Fruit fly (Drosophila melanogaster) whole organism, embryonic: ENCODE data around the gene IscU.

Source experiments
- B-H2 ChIP-seq: fragments of 200-800 bp; sonication (Bioruptor generic); optimal IDR thresholded peaks from 2 replicates; lab custom pipeline; 2018; ENCODE audit warnings: missing biosample characterization, mild to moderate bottlenecking, missing genetic modification characterization
- CG10462 ChIP-seq: fragments of 200-800 bp; sonication (Bioruptor generic); optimal IDR thresholded peaks from 2 replicates; lab custom pipeline; 2016; ENCODE audit warnings: missing biosample characterization, missing genetic modification characterization
- CG10565 ChIP-seq: fragments of 200-800 bp; sonication (Bioruptor generic); optimal IDR thresholded peaks from 3 replicates; lab custom pipeline; 2016; ENCODE audit warnings: missing biosample characterization, mild to moderate bottlenecking, missing genetic modification characterization
- CG11723 ChIP-seq: fragments of 200-800 bp; sonication (Bioruptor generic); optimal IDR thresholded peaks from 2 replicates; lab custom pipeline; 2017; ENCODE audit warnings: missing biosample characterization, mild to moderate bottlenecking, missing genetic modification characterization
- CG1603 ChIP-seq: fragments of 200-800 bp; sonication (Bioruptor generic); optimal IDR thresholded peaks from 2 replicates; lab custom pipeline; 2019; ENCODE audit warnings: missing biosample characterization, mild to moderate bottlenecking, missing genetic modification characterization, moderate library complexity
- CG16863 ChIP-seq: fragments of 200-800 bp; sonication (Bioruptor generic); optimal IDR thresholded peaks from 3 replicates; lab custom pipeline; 2016; ENCODE audit warnings: missing biosample characterization, missing genetic modification characterization
- CG17385 ChIP-seq: fragments of 200-800 bp; sonication (Bioruptor generic); optimal IDR thresholded peaks from 3 replicates; lab custom pipeline; 2018; ENCODE audit warnings: missing biosample characterization, mild to moderate bottlenecking, missing genetic modification characterization
- CG1792 ChIP-seq: fragments of 200-800 bp; sonication (Bioruptor generic); optimal IDR thresholded peaks from 2 replicates; lab custom pipeline; 2016; ENCODE audit warnings: missing biosample characterization, missing genetic modification characterization
- CG18262 ChIP-seq: fragments of 200-800 bp; optimal IDR thresholded peaks from 3 replicates; lab custom pipeline; 2019; ENCODE audit warnings: missing biosample characterization, mild to moderate bottlenecking, missing genetic modification characterization, moderate library complexity
- CG2199 ChIP-seq: fragments of 200-800 bp; sonication (Bioruptor generic); IDR thresholded peaks from 3 replicates; pipeline ENCODE4 v1.3.6; 2022; ENCODE audit warnings: missing biosample characterization, missing genetic modification characterization
- CG31224 ChIP-seq: fragments of 200-800 bp; sonication (Bioruptor generic); IDR thresholded peaks from 2 replicates; pipeline ENCODE4 v1.3.6; 2022; ENCODE audit warnings: missing biosample characterization, missing genetic modification characterization
- CG34422 ChIP-seq: fragments of 200-800 bp; sonication (Bioruptor generic); IDR thresholded peaks from 3 replicates; pipeline ENCODE4 v1.3.6; 2022; ENCODE audit warnings: missing biosample characterization, missing genetic modification characterization
- CG3995 ChIP-seq: fragments of 200-800 bp; sonication (Bioruptor generic); optimal IDR thresholded peaks from 3 replicates; lab custom pipeline; 2016; ENCODE audit warnings: missing biosample characterization, missing genetic modification characterization
- CG5180 ChIP-seq: fragments of 200-800 bp; sonication (Bioruptor generic); optimal IDR thresholded peaks from 3 replicates; lab custom pipeline; 2017; ENCODE audit warnings: missing biosample characterization, missing genetic modification characterization, mild to moderate bottlenecking, moderate library complexity, missing genetic modification reagents
- CG6791 ChIP-seq: fragments of 200-800 bp; sonication (Bioruptor generic); IDR thresholded peaks from 3 replicates; pipeline ENCODE4 v1.3.6; 2022; ENCODE audit warnings: missing biosample characterization, missing genetic modification characterization; ENCODE audit not compliant: partially characterized antibody
- CG7987 ChIP-seq: fragments of 200-800 bp; sonication (Bioruptor generic); optimal IDR thresholded peaks from 2 replicates; lab custom pipeline; 2018; ENCODE audit warnings: missing biosample characterization, mild to moderate bottlenecking, missing genetic modification characterization, moderate library complexity
- CG8359 ChIP-seq: fragments of 200-800 bp; sonication (Bioruptor generic); optimal IDR thresholded peaks from 2 replicates; lab custom pipeline; 2017; ENCODE audit warnings: missing biosample characterization, mild to moderate bottlenecking, missing genetic modification characterization, borderline replicate concordance
- CG8478 ChIP-seq: fragments of >200 bp; optimal IDR thresholded peaks from 2 replicates; lab custom pipeline; 2018
- CG9727 ChIP-seq: fragments of 200-800 bp; sonication (Bioruptor generic); optimal IDR thresholded peaks from 3 replicates; lab custom pipeline; 2017; ENCODE audit warnings: missing biosample characterization, mild to moderate bottlenecking, missing genetic modification characterization
- CG9817 ChIP-seq: fragments of 200-800 bp; sonication (Bioruptor generic); optimal IDR thresholded peaks from 2 replicates; lab custom pipeline; 2018; ENCODE audit warnings: missing biosample characterization, mild to moderate bottlenecking, missing genetic modification characterization, moderate library complexity
- Dad ChIP-seq: fragments of 200-800 bp; sonication (Bioruptor generic); optimal IDR thresholded peaks from 3 replicates; lab custom pipeline; 2016; ENCODE audit warnings: missing biosample characterization, missing genetic modification characterization
- Dek ChIP-seq: fragments of 200-800 bp; sonication (Bioruptor generic); optimal IDR thresholded peaks from 3 replicates; lab custom pipeline; 2019; ENCODE audit warnings: missing biosample characterization, mild to moderate bottlenecking, missing genetic modification characterization, moderate library complexity
- Ets97D ChIP-seq: fragments of 200-800 bp; sonication (Bioruptor generic); optimal IDR thresholded peaks from 3 replicates; lab custom pipeline; 2016; ENCODE audit warnings: missing biosample characterization, missing genetic modification characterization
- HLH3B ChIP-seq: fragments of 200-800 bp; sonication (Bioruptor generic); IDR thresholded peaks from 2 replicates; pipeline ENCODE4 v1.3.6; 2022; ENCODE audit warnings: missing biosample characterization, missing genetic modification characterization
- Hand ChIP-seq: fragments of 200-800 bp; sonication (Bioruptor generic); optimal IDR thresholded peaks from 2 replicates; lab custom pipeline; 2017; ENCODE audit warnings: mild to moderate bottlenecking, missing biosample characterization, missing genetic modification reagents, missing genetic modification characterization
- Med ChIP-seq: fragments of 200-800 bp; sonication (Bioruptor generic); peaks from one replicate; lab custom pipeline; 2016; ENCODE audit warnings: missing biosample characterization, missing genetic modification characterization, mild to moderate bottlenecking, inconsistent platforms, moderate library complexity
- Mes4 ChIP-seq: fragments of 200-800 bp; sonication (Bioruptor generic); optimal IDR thresholded peaks from 2 replicates; lab custom pipeline; 2016; ENCODE audit warnings: missing biosample characterization, missing genetic modification characterization
- Myb ChIP-seq: fragments of 200-800 bp; sonication (Bioruptor generic); optimal IDR thresholded peaks from 2 replicates; lab custom pipeline; 2016; ENCODE audit warnings: missing biosample characterization, missing genetic modification characterization
- Sin3A ChIP-seq: fragments of >200 bp; optimal IDR thresholded peaks from 2 replicates; lab custom pipeline; 2018
- Taf1 ChIP-seq: fragments of 200-800 bp; sonication (Bioruptor generic); IDR thresholded peaks from 2 replicates; pipeline ENCODE4 v1.3.6; 2022; ENCODE audit warnings: missing biosample characterization, missing genetic modification characterization
- ase ChIP-seq: fragments of 200-800 bp; sonication (Bioruptor generic); IDR thresholded peaks from 3 replicates; pipeline ENCODE4 v1.3.6; 2022; ENCODE audit warnings: missing biosample characterization, missing genetic modification characterization
- ash1 ChIP-seq: fragments of 200-800 bp; sonication (Bioruptor generic); optimal IDR thresholded peaks from 2 replicates; lab custom pipeline; 2018; ENCODE audit warnings: missing biosample characterization, mild to moderate bottlenecking, missing genetic modification characterization
- br ChIP-seq: fragments of >200 bp; optimal IDR thresholded peaks from 2 replicates; lab custom pipeline; 2017
- corto ChIP-seq: fragments of 200-800 bp; sonication (Bioruptor generic); optimal IDR thresholded peaks from 2 replicates; lab custom pipeline; 2016; ENCODE audit warnings: missing biosample characterization, mild to moderate bottlenecking, missing genetic modification characterization, moderate library complexity
- dimm ChIP-seq: fragments of 200-800 bp; sonication (Bioruptor generic); IDR thresholded peaks from 2 replicates; pipeline ENCODE4 v1.3.6; 2022; ENCODE audit warnings: missing biosample characterization, missing genetic modification characterization
- disco-r ChIP-seq: fragments of 200-800 bp; sonication (Bioruptor generic); optimal IDR thresholded peaks from 2 replicates; lab custom pipeline; 2016; ENCODE audit warnings: missing biosample characterization, missing genetic modification characterization
- dmrt11E ChIP-seq: fragments of 200-800 bp; sonication (Bioruptor generic); optimal IDR thresholded peaks from 3 replicates; lab custom pipeline; 2018; ENCODE audit warnings: missing biosample characterization, mild to moderate bottlenecking, missing genetic modification characterization, moderate library complexity
- dmrt99B ChIP-seq: fragments of 200-800 bp; sonication (Bioruptor generic); optimal IDR thresholded peaks from 2 replicates; lab custom pipeline; 2018; ENCODE audit warnings: missing biosample characterization, mild to moderate bottlenecking, missing genetic modification characterization, moderate library complexity
- exex ChIP-seq: fragments of 200-800 bp; sonication (Bioruptor generic); optimal IDR thresholded peaks from 4 replicates; lab custom pipeline; 2018; ENCODE audit warnings: missing biosample characterization, mild to moderate bottlenecking, missing genetic modification characterization, moderate library complexity
- fd64A ChIP-seq: fragments of 200-800 bp; sonication (Bioruptor generic); optimal IDR thresholded peaks from 3 replicates; lab custom pipeline; 2018; ENCODE audit warnings: missing biosample characterization, mild to moderate bottlenecking, missing genetic modification characterization
- fd96Cb ChIP-seq: fragments of 200-800 bp; sonication (Bioruptor generic); optimal IDR thresholded peaks from 2 replicates; lab custom pipeline; 2018; ENCODE audit warnings: missing biosample characterization, mild to moderate bottlenecking, missing genetic modification characterization, moderate library complexity
- gce ChIP-seq: fragments of 200-800 bp; sonication (Bioruptor generic); IDR thresholded peaks from 3 replicates; pipeline ENCODE4 v1.3.6; 2022; ENCODE audit warnings: missing biosample characterization, missing genetic modification characterization
- gfzf ChIP-seq: fragments of 200-800 bp; sonication (Bioruptor generic); optimal IDR thresholded peaks from 2 replicates; lab custom pipeline; 2016; ENCODE audit warnings: missing biosample characterization, mild to moderate bottlenecking, missing genetic modification characterization, moderate library complexity
- her ChIP-seq: fragments of 200-800 bp; sonication (Bioruptor generic); optimal IDR thresholded peaks from 2 replicates; lab custom pipeline; 2016; ENCODE audit warnings: missing biosample characterization, missing genetic modification characterization
- oc ChIP-seq: fragments of 200-800 bp; sonication (Bioruptor generic); optimal IDR thresholded peaks from 2 replicates; lab custom pipeline; 2018; ENCODE audit warnings: missing biosample characterization, mild to moderate bottlenecking, missing genetic modification characterization, moderate library complexity
- slbo ChIP-seq: fragments of 200-800 bp; sonication (Bioruptor generic); IDR thresholded peaks from 2 replicates; pipeline ENCODE4 v1.3.6; 2022; ENCODE audit warnings: missing biosample characterization, missing genetic modification characterization
- sob ChIP-seq: fragments of 200-800 bp; sonication (Bioruptor generic); IDR thresholded peaks from 2 replicates; pipeline ENCODE4 v1.3.6; 2022; ENCODE audit warnings: missing biosample characterization, missing genetic modification characterization
- ssp ChIP-seq: fragments of 200-800 bp; sonication (Bioruptor generic); IDR thresholded peaks from 2 replicates; pipeline ENCODE4 v1.3.6; 2022; ENCODE audit warnings: missing biosample characterization, missing genetic modification characterization
- stc ChIP-seq: fragments of 200-800 bp; sonication (Bioruptor generic); IDR thresholded peaks from 2 replicates; pipeline ENCODE4 v1.3.6; 2022; ENCODE audit warnings: missing biosample characterization, missing genetic modification characterization
- vfl ChIP-seq: fragments of 200-800 bp; sonication (Bioruptor generic); optimal IDR thresholded peaks from 2 replicates; lab custom pipeline; 2016; ENCODE audit warnings: missing biosample characterization, missing genetic modification characterization
- vnd ChIP-seq: fragments of 200-800 bp; sonication (Bioruptor generic); IDR thresholded peaks from 3 replicates; pipeline ENCODE4 v1.3.6; 2022; ENCODE audit warnings: missing biosample characterization, missing genetic modification characterization; ENCODE audit not compliant: partially characterized antibody
- yki ChIP-seq: fragments of >200 bp; optimal IDR thresholded peaks from 3 replicates; lab custom pipeline; 2018
- z ChIP-seq: fragments of 200-800 bp; sonication (Bioruptor generic); IDR thresholded peaks from 3 replicates; pipeline ENCODE4 v1.3.6; 2022; ENCODE audit warnings: missing biosample characterization, missing genetic modification characterization

Gene IscU

dm6 chr3R:8808518-8808921 is 15.5 kb downstream of the IscU start (continued):
- TF ChIP-seq CG18262 (tag; lab: Kevin White, UChicago), result peak; percentile 96
- no peak for TF ChIP-seq vnd (GFP tag; lab: Robert Waterston, UW)
- TF ChIP-seq disco-r (GFP tag; lab: Kevin White, UChicago), result peak; percentile 51
- TF ChIP-seq Mes4 (GFP tag; lab: Kevin White, UChicago), result peak; percentile 49
- no peak for TF ChIP-seq CG9817 (tag; lab: Kevin White, UChicago)
- TF ChIP-seq CG3995 (GFP tag; lab: Kevin White, UChicago), result no peak
- TF ChIP-seq fd96Cb (tag; lab: Kevin White, UChicago), result peak; percentile 76
- no peak for TF ChIP-seq stc
- no peak for TF ChIP-seq Hand (GFP tag; lab: Kevin White, UChicago)
- TF ChIP-seq Sin3A, result no peak
- no peak for TF ChIP-seq CG7987
- TF ChIP-seq gce, result no peak
- peak; percentile 27 for TF ChIP-seq oc (tag; lab: Kevin White, UChicago)
- TF ChIP-seq CG9727 (GFP tag; lab: Kevin White, UChicago), result peak; percentile 96
- no peak for TF ChIP-seq CG1792 (GFP tag; lab: Kevin White, UChicago)
- no peak for TF ChIP-seq Ets97D (GFP tag; lab: Kevin White, UChicago)
- TF ChIP-seq her (GFP tag; lab: Kevin White, UChicago), result no peak
- no peak for TF ChIP-seq B-H2 (GFP tag; lab: Kevin White, UChicago)
- no peak for TF ChIP-seq slbo (GFP tag; lab: Robert Waterston, UW)
- TF ChIP-seq ash1 (GFP tag; lab: Kevin White, UChicago), result no peak
- TF ChIP-seq yki (lab: Kevin White, UChicago), result no peak
- TF ChIP-seq Dad (GFP tag; lab: Kevin White, UChicago), result no peak
- TF ChIP-seq CG10565 (GFP tag; lab: Kevin White, UChicago), result no peak
- peak; percentile 63 for TF ChIP-seq CG1603
- peak; percentile 65 for TF ChIP-seq CG10462 (GFP tag; lab: Kevin White, UChicago)
- TF ChIP-seq CG6791, result no peak
- TF ChIP-seq CG8478 (lab: Kevin White, UChicago), result no peak
- TF ChIP-seq Med (GFP tag; lab: Kevin White, UChicago), result peak; percentile 77
- no peak for TF ChIP-seq br (lab: Kevin White, UChicago)
- peak; percentile 97 for TF ChIP-seq dmrt11E
- TF ChIP-seq exex (tag; lab: Kevin White, UChicago), result no peak
- no peak for TF ChIP-seq ase (GFP tag; lab: Robert Waterston, UW)
- no peak for TF ChIP-seq sob (GFP tag; lab: Robert Waterston, UW)
- peak; percentile 62; the same call in 1 of the 3 replicates for TF ChIP-seq CG34422 (GFP tag; lab: Robert Waterston, UW)
- TF ChIP-seq Dek (tag; lab: Kevin White, UChicago), result no peak
- TF ChIP-seq CG31224, result 0 out of 2 replicates have a peak, but pooled peaks have one; percentile 38
- TF ChIP-seq CG11723 (GFP tag; lab: Kevin White, UChicago), result peak; percentile 49
- no peak for TF ChIP-seq CG2199 (GFP tag; lab: Robert Waterston, UW)
- peak; percentile 60 for TF ChIP-seq vfl (GFP tag; lab: Kevin White, UChicago)
- TF ChIP-seq Myb (GFP tag; lab: Kevin White, UChicago), result peak; percentile 2
- no peak for TF ChIP-seq fd64A (GFP tag; lab: Kevin White, UChicago)
- TF ChIP-seq dimm (GFP tag; lab: Robert Waterston, UW), result no peak
- TF ChIP-seq CG5180, result no peak
- no peak for TF ChIP-seq z (GFP tag; lab: Robert Waterston, UW)
- peak; percentile 88 for TF ChIP-seq CG8359 (GFP tag; lab: Kevin White, UChicago)
- no peak for TF ChIP-seq ssp (GFP tag; lab: Robert Waterston, UW)
- peak; percentile 28; the same call in 1 of the 2 replicates for TF ChIP-seq HLH3B (GFP tag; lab: Robert Waterston, UW)
- TF ChIP-seq corto (GFP tag; lab: Kevin White, UChicago), result no peak
- TF ChIP-seq gfzf, result no peak
- TF ChIP-seq CG16863 (GFP tag; lab: Kevin White, UChicago), result peak; percentile 61
- peak; percentile 61 for TF ChIP-seq dmrt99B (tag; lab: Kevin White, UChicago)
- TF ChIP-seq Taf1 (GFP tag; lab: Robert Waterston, UW), result no peak
- peak; percentile 41 for TF ChIP-seq CG17385 (GFP tag; lab: Kevin White, UChicago)
